Fruit fly (Drosophila melanogaster) whole organism, embryonic: Measurements from ENCODE around the gene Srrm234.

Source experiments
- ATbp ChIP-seq: fragments of 200-800 bp; sonication (Bioruptor generic); optimal IDR thresholded peaks from 2 replicates; lab custom pipeline; 2017; ENCODE audit warnings: missing biosample characterization, mild to moderate bottlenecking, missing genetic modification characterization, missing genetic modification reagents
- Atf6 ChIP-seq: fragments of 200-800 bp; sonication (Bioruptor generic); IDR thresholded peaks from 2 replicates; pipeline ENCODE4 v1.3.6; 2022; ENCODE audit warnings: missing biosample characterization, missing genetic modification characterization
- Awh ChIP-seq: fragments of 200-800 bp; sonication (Bioruptor generic); IDR thresholded peaks from 2 replicates; pipeline ENCODE4, ENCODE4 v1.3.6; 2022; ENCODE audit warnings: missing biosample characterization, missing genetic modification characterization
- B-H1 ChIP-seq: fragments of 200-800 bp; sonication (Bioruptor generic); IDR thresholded peaks from 3 replicates; pipeline ENCODE4 v1.3.6; 2022; ENCODE audit warnings: missing biosample characterization, missing genetic modification characterization
- CG11723 ChIP-seq: fragments of 200-800 bp; sonication (Bioruptor generic); optimal IDR thresholded peaks from 2 replicates; lab custom pipeline; 2017; ENCODE audit warnings: missing biosample characterization, mild to moderate bottlenecking, missing genetic modification characterization
- CG12299 ChIP-seq: fragments of 200-800 bp; sonication (Bioruptor generic); optimal IDR thresholded peaks from 2 replicates; lab custom pipeline; 2018; ENCODE audit warnings: missing biosample characterization, mild to moderate bottlenecking, missing genetic modification characterization
- CG12744 ChIP-seq: fragments of 200-800 bp; sonication (Bioruptor generic); optimal IDR thresholded peaks from 2 replicates; lab custom pipeline; 2016; ENCODE audit warnings: missing biosample characterization, missing genetic modification characterization
- CG13424 ChIP-seq: fragments of 200-800 bp; sonication (Bioruptor generic); optimal IDR thresholded peaks from 2 replicates; lab custom pipeline; 2019; ENCODE audit warnings: missing biosample characterization, mild to moderate bottlenecking, missing genetic modification characterization, moderate library complexity
- CG14667 ChIP-seq: fragments of 200-800 bp; sonication (Bioruptor generic); IDR thresholded peaks from 2 replicates; pipeline ENCODE4 v1.3.6; 2022; ENCODE audit warnings: missing biosample characterization, missing genetic modification characterization
- CG15011 ChIP-seq: fragments of 200-800 bp; sonication (Bioruptor generic); optimal IDR thresholded peaks from 3 replicates; lab custom pipeline; 2018; ENCODE audit warnings: missing biosample characterization, mild to moderate bottlenecking, missing genetic modification characterization
- CG15514 ChIP-seq: fragments of 200-800 bp; sonication (Bioruptor generic); optimal IDR thresholded peaks from 3 replicates; lab custom pipeline; 2017; ENCODE audit warnings: missing biosample characterization, missing genetic modification characterization, mild to moderate bottlenecking, moderate library complexity, missing genetic modification reagents
- CG15601 ChIP-seq: fragments of 200-800 bp; sonication (Bioruptor generic); optimal IDR thresholded peaks from 3 replicates; lab custom pipeline; 2019; ENCODE audit warnings: missing biosample characterization, mild to moderate bottlenecking, missing genetic modification characterization, moderate library complexity
- CG16779 ChIP-seq: fragments of 200-800 bp; sonication (Bioruptor generic); IDR thresholded peaks from 2 replicates; pipeline ENCODE4 v1.3.6; 2022; ENCODE audit warnings: missing biosample characterization, missing genetic modification characterization
- CG17361 ChIP-seq: fragments of 200-800 bp; sonication (Bioruptor generic); IDR thresholded peaks from 3 replicates; pipeline ENCODE4 v1.3.6; 2022; ENCODE audit warnings: missing biosample characterization, missing genetic modification characterization
- CG18262 ChIP-seq: fragments of 200-800 bp; optimal IDR thresholded peaks from 3 replicates; lab custom pipeline; 2019; ENCODE audit warnings: missing biosample characterization, mild to moderate bottlenecking, missing genetic modification characterization, moderate library complexity
- CG2199 ChIP-seq: fragments of 200-800 bp; sonication (Bioruptor generic); IDR thresholded peaks from 3 replicates; pipeline ENCODE4 v1.3.6; 2022; ENCODE audit warnings: missing biosample characterization, missing genetic modification characterization
- CG2678 ChIP-seq: fragments of 200-800 bp; sonication (Bioruptor generic); optimal IDR thresholded peaks from 3 replicates; lab custom pipeline; 2019; ENCODE audit warnings: missing biosample characterization, mild to moderate bottlenecking, missing genetic modification characterization, moderate library complexity
- CG2889 ChIP-seq: fragments of 200-800 bp; sonication (Bioruptor generic); IDR thresholded peaks from 3 replicates; pipeline ENCODE4 v1.3.6; 2022; ENCODE audit warnings: missing biosample characterization, missing genetic modification characterization
- CG42726 ChIP-seq: fragments of 200-800 bp; sonication (Bioruptor generic); IDR thresholded peaks from 2 replicates; pipeline ENCODE4 v1.3.6; 2022; ENCODE audit warnings: missing biosample characterization, missing genetic modification characterization; ENCODE audit not compliant: partially characterized antibody
- CG4424 ChIP-seq: fragments of 200-800 bp; sonication (Bioruptor generic); optimal IDR thresholded peaks from 3 replicates; lab custom pipeline; 2016; ENCODE audit warnings: missing biosample characterization, missing genetic modification characterization
- CG7357 ChIP-seq: fragments of 200-800 bp; sonication (Bioruptor generic); IDR thresholded peaks from 3 replicates; pipeline ENCODE4 v1.3.6; 2022; ENCODE audit warnings: missing biosample characterization, missing genetic modification characterization
- CG7556 ChIP-seq: fragments of 200-800 bp; sonication (Bioruptor generic); optimal IDR thresholded peaks from 2 replicates; lab custom pipeline; 2017; ENCODE audit warnings: missing biosample characterization, mild to moderate bottlenecking, missing genetic modification characterization
- CG8281 ChIP-seq: fragments of 200-800 bp; sonication (Bioruptor generic); optimal IDR thresholded peaks from 2 replicates; lab custom pipeline; 2018; ENCODE audit warnings: missing biosample characterization, mild to moderate bottlenecking, missing genetic modification characterization, moderate library complexity
- CG8478 ChIP-seq: fragments of >200 bp; optimal IDR thresholded peaks from 2 replicates; lab custom pipeline; 2018
- CG8924 ChIP-seq: fragments of 200-800 bp; optimal IDR thresholded peaks from 3 replicates; lab custom pipeline; 2019; ENCODE audit warnings: missing biosample characterization, mild to moderate bottlenecking, missing genetic modification characterization, moderate library complexity
- CkIIα-i1 ChIP-seq: fragments of 200-800 bp; sonication (Bioruptor generic); IDR thresholded peaks from 2 replicates; pipeline ENCODE4 v1.3.6; 2022; ENCODE audit warnings: missing biosample characterization, missing genetic modification characterization
- Deaf1 ChIP-seq: fragments of 200-800 bp; optimal IDR thresholded peaks from 3 replicates; lab custom pipeline; 2019; ENCODE audit warnings: missing biosample characterization, mild to moderate bottlenecking, missing genetic modification characterization, moderate library complexity
- Doc3 ChIP-seq: fragments of 200-800 bp; sonication (Bioruptor generic); IDR thresholded peaks from 3 replicates; pipeline ENCODE4 v1.3.6; 2022; ENCODE audit warnings: missing biosample characterization, missing genetic modification characterization; ENCODE audit not compliant: partially characterized antibody
- Gug ChIP-seq: fragments of 200-800 bp; sonication (Bioruptor generic); IDR thresholded peaks from 4 replicates; pipeline ENCODE4 v1.3.6; 2022; ENCODE audit warnings: missing biosample characterization, missing genetic modification characterization
- HLH54F ChIP-seq: fragments of 200-800 bp; sonication (Bioruptor generic); optimal IDR thresholded peaks from 3 replicates; lab custom pipeline; 2016; ENCODE audit warnings: missing biosample characterization, missing genetic modification characterization
- Kr ChIP-seq: fragments of 200-800 bp; sonication (Bioruptor generic); optimal IDR thresholded peaks from 2 replicates; lab custom pipeline; 2017; ENCODE audit warnings: missing biosample characterization, mild to moderate bottlenecking, missing genetic modification characterization
- Mad ChIP-seq: fragments of 200-800 bp; sonication (Bioruptor generic); optimal IDR thresholded peaks from 2 replicates; lab custom pipeline; 2016; ENCODE audit warnings: missing biosample characterization, missing genetic modification characterization
- Meics ChIP-seq: fragments of 200-800 bp; sonication (Bioruptor generic); optimal IDR thresholded peaks from 2 replicates; lab custom pipeline; 2017; ENCODE audit warnings: missing biosample characterization, mild to moderate bottlenecking, missing genetic modification characterization
- Mes4 ChIP-seq: fragments of 200-800 bp; sonication (Bioruptor generic); optimal IDR thresholded peaks from 2 replicates; lab custom pipeline; 2016; ENCODE audit warnings: missing biosample characterization, missing genetic modification characterization
- Mrtf ChIP-seq: fragments of 200-800 bp; sonication (Bioruptor generic); IDR thresholded peaks from 3 replicates; pipeline ENCODE4 v1.3.6; 2022; ENCODE audit warnings: missing biosample characterization, missing genetic modification characterization
- Oli ChIP-seq: fragments of 200-800 bp; sonication (Bioruptor generic); optimal IDR thresholded peaks from 2 replicates; lab custom pipeline; 2018; ENCODE audit warnings: missing biosample characterization, mild to moderate bottlenecking, missing genetic modification characterization, moderate library complexity
- Spps ChIP-seq: fragments of 200-800 bp; sonication (Bioruptor generic); optimal IDR thresholded peaks from 2 replicates; lab custom pipeline; 2018; ENCODE audit warnings: missing biosample characterization, mild to moderate bottlenecking, missing genetic modification characterization
- Taf1 ChIP-seq: fragments of 200-800 bp; sonication (Bioruptor generic); IDR thresholded peaks from 2 replicates; pipeline ENCODE4 v1.3.6; 2022; ENCODE audit warnings: missing biosample characterization, missing genetic modification characterization
- Usf ChIP-seq: fragments of 200-800 bp; sonication (Bioruptor generic); optimal IDR thresholded peaks from 2 replicates; lab custom pipeline; 2017; ENCODE audit warnings: missing genotype, missing biosample characterization, missing genetic modification characterization
- bcd ChIP-seq: fragments of 200-800 bp; sonication (Bioruptor generic); optimal IDR thresholded peaks from 2 replicates; lab custom pipeline; 2017; ENCODE audit warnings: missing biosample characterization, mild to moderate bottlenecking, missing genetic modification characterization
- bigmax ChIP-seq: fragments of 200-800 bp; sonication (Bioruptor generic); optimal IDR thresholded peaks from 2 replicates; lab custom pipeline; 2018; ENCODE audit warnings: missing biosample characterization, mild to moderate bottlenecking, missing genetic modification characterization
- btn ChIP-seq: fragments of 200-800 bp; sonication (Bioruptor generic); optimal IDR thresholded peaks from 2 replicates; lab custom pipeline; 2016; ENCODE audit warnings: missing biosample characterization, missing genetic modification characterization
- eyg ChIP-seq: fragments of 200-800 bp; sonication (Bioruptor generic); optimal IDR thresholded peaks from 3 replicates; lab custom pipeline; 2016; ENCODE audit warnings: missing biosample characterization, missing genetic modification characterization
- fru ChIP-seq: fragments of >200 bp; optimal IDR thresholded peaks from 2 replicates; lab custom pipeline; 2017
- gt ChIP-seq: fragments of 200-800 bp; sonication (Bioruptor generic); IDR thresholded peaks from 2 replicates; pipeline ENCODE4 v1.3.6; 2022; ENCODE audit warnings: missing biosample characterization, missing genetic modification characterization
- lola ChIP-seq, 3 experiments: fragments of >200 bp in 2 of 3; fragments of 200-800 bp in 1 of 3; sonication (Bioruptor generic) in 1 of 3; optimal IDR thresholded peaks; 2 replicates each; lab custom pipeline; 2017 to 2019; ENCODE audit warnings: missing biosample characterization in 3 of 3, missing genetic modification characterization in 3 of 3, mild to moderate bottlenecking in 1 of 3, moderate library complexity in 1 of 3
- odd ChIP-seq: fragments of 200-800 bp; sonication (Bioruptor generic); optimal IDR thresholded peaks from 2 replicates; lab custom pipeline; 2017; ENCODE audit warnings: missing biosample characterization, mild to moderate bottlenecking, missing genetic modification characterization
- pb ChIP-seq: fragments of 200-800 bp; sonication (Bioruptor generic); optimal IDR thresholded peaks from 3 replicates; lab custom pipeline; 2016; ENCODE audit warnings: missing biosample characterization, missing genetic modification characterization
- pnt ChIP-seq: fragments of 200-800 bp; sonication (Bioruptor generic); optimal IDR thresholded peaks from 3 replicates; lab custom pipeline; 2016; ENCODE audit warnings: missing biosample characterization, missing genetic modification characterization
- trh ChIP-seq: fragments of 200-800 bp; sonication (Bioruptor generic); optimal IDR thresholded peaks from 2 replicates; lab custom pipeline; 2016; ENCODE audit warnings: missing biosample characterization, missing genetic modification characterization
- wek ChIP-seq: fragments of 200-800 bp; sonication (Bioruptor generic); optimal IDR thresholded peaks from 3 replicates; lab custom pipeline; 2018; ENCODE audit warnings: missing biosample characterization, mild to moderate bottlenecking, missing genetic modification characterization, moderate library complexity

Gene Srrm234

dm6 chr3L:1639185-1639812 lies 25.6 kb downstream of the Srrm234 start, which contains the start of the genes Mettl2 and Bgb (continued):
- TF ChIP-seq trh (GFP tag; lab: Kevin White, UChicago) (no peak), Usf (GFP tag; lab: Kevin White, UChicago) (peak; percentile 52), CG12299 (tag; lab: Kevin White, UChicago) (no peak), Awh (peak; percentile 25; the same call in 1 of the 2 replicates), bcd (GFP tag; lab: Kevin White, UChicago) (peak; percentile 75), Deaf1 (tag; lab: Kevin White, UChicago) (peak; percentile 27), fru (lab: Kevin White, UChicago) (no peak), Gug (GFP tag; lab: Robert Waterston, UW) (peak; percentile 93), CG11723 (no peak), CG12744 (no peak), CG4424 (GFP tag; lab: Kevin White, UChicago) (peak; percentile 84), pnt (GFP tag; lab: Kevin White, UChicago) (peak; percentile 90), CG15514 (GFP tag; lab: Kevin White, UChicago) (peak; percentile 83), CkIIα-i1 (GFP tag; lab: Robert Waterston, UW) (no peak), Oli (peak; percentile 66), CG8478 (no peak), Doc3 (GFP tag; lab: Robert Waterston, UW) (peak; percentile 86), CG16779 (GFP tag; lab: Robert Waterston, UW) (peak; percentile 68; the same call in 1 of the 2 replicates), CG8924 (tag; lab: Kevin White, UChicago) (peak; percentile 60), CG2678 (tag; lab: Kevin White, UChicago) (peak; percentile 85), eyg (GFP tag; lab: Kevin White, UChicago) (peak; percentile 73), CG8281 (tag; lab: Kevin White, UChicago) (no peak), CG18262 (tag; lab: Kevin White, UChicago) (peak; percentile 72), CG2889 (GFP tag; lab: Robert Waterston, UW) (peak; percentile 47; the same call in 1 of the 3 replicates), CG7357 (GFP tag; lab: Robert Waterston, UW) (peak; percentile 75), CG14667 (GFP tag; lab: Robert Waterston, UW) (peak; percentile 79), bigmax (GFP tag; lab: Kevin White, UChicago) (no peak), CG7556 (peak; percentile 55), CG15011 (no peak), wek (GFP tag; lab: Kevin White, UChicago) (no peak), Mrtf (GFP tag; lab: Robert Waterston, UW) (peak; percentile 78), Mad (GFP tag; lab: Kevin White, UChicago) (peak; percentile 69), Mes4 (peak; percentile 36), CG17361 (GFP tag; lab: Robert Waterston, UW) (peak; percentile 91), CG13424 (tag; lab: Kevin White, UChicago) (peak; percentile 76), Spps (peak; percentile 65), Kr (GFP tag; lab: Kevin White, UChicago) (no peak), odd (no peak), CG2199 (GFP tag; lab: Robert Waterston, UW) (no peak), pb (peak; percentile 46), B-H1 (GFP tag; lab: Robert Waterston, UW) (peak; percentile 27; the same call in 1 of the 3 replicates), CG15601 (no peak), lola (GFP tag; optimal IDR thresholded peaks at IDR 0.05; lab: Kevin White, UChicago) (peak in 1 of 3 experiments; percentile 72), btn (peak; percentile 29), Meics (GFP tag; lab: Kevin White, UChicago) (peak; percentile 75), HLH54F (GFP tag; lab: Kevin White, UChicago) (peak; percentile 81), CG42726 (GFP tag; lab: Robert Waterston, UW) (no peak), gt (GFP tag; lab: Robert Waterston, UW) (no peak; the same call in 1 of the 2 replicates), ATbp (no peak), Atf6 (GFP tag; lab: Robert Waterston, UW) (peak; percentile 52; the same call in 1 of the 2 replicates), Taf1 (GFP tag; lab: Robert Waterston, UW) (peak; percentile 73)
